Worm (Caenorhabditis elegans) whole organism, L2 larva: ENCODE results near the gene gldi-7.

Source experiments
- Y55F3AM.14 ChIP-seq: fragments of 200-800 bp; sonication (Bioruptor generic); optimal IDR thresholded peaks from 2 replicates; lab custom pipeline; 2018; ENCODE audit warnings: mild to moderate bottlenecking, missing genetic modification characterization, missing compliant biosample characterization
- ceh-82 ChIP-seq: fragments of 150-350 bp; optimal IDR thresholded peaks from 2 replicates; lab custom pipeline; 2014; ENCODE audit warnings: missing biosample characterization, missing genetic modification characterization
- unc-39 ChIP-seq: fragments of 150-350 bp; optimal IDR thresholded peaks from 2 replicates; lab custom pipeline; 2014; ENCODE audit warnings: missing biosample characterization, missing genetic modification characterization
- unc-62 ChIP-seq: fragments of 150-350 bp; optimal IDR thresholded peaks from 2 replicates; lab custom pipeline; 2014; ENCODE audit warnings: missing biosample characterization, missing genetic modification reagents, missing genetic modification characterization

DNA sequence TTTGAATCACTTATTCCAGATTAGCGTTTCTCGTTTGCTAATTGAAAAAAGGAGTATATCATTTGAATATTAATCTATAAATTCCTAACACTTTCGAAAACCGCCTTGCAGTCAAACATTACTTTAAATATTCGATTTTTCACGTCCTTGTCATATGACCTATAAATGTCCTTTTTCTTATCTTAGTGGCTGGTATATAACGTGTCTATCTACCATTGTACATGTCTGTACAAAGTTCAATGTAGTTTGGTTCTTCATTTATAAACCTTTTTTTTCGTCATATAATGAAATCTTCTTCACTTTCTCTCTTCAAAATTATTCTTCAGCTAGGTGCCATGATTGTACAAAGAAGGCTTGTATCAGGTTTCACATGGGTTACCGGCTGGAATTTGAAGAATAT lies 45.4 kb downstream of the gldi-7 start, which contains the start of gene gbh-2:
- TF ChIP-seq ceh-82 (tag; lab: Kevin White, UChicago) (no peak), Y55F3AM.14 (no peak), unc-62 (GFP tag; lab: Kevin White, UChicago) (no peak), unc-39 (tag; lab: Kevin White, UChicago) (no peak)
